Fruit fly (Drosophila melanogaster) whole organism, embryonic: Measurements from ENCODE around the gene CG3036.

Experiments used
- Abd-B ChIP-seq: fragments of 200-800 bp; sonication (Bioruptor generic); optimal IDR thresholded peaks from 2 replicates; lab custom pipeline; 2018; ENCODE audit warnings: missing biosample characterization, mild to moderate bottlenecking, missing genetic modification characterization, moderate library complexity
- Atf6 ChIP-seq: fragments of 200-800 bp; sonication (Bioruptor generic); IDR thresholded peaks from 2 replicates; pipeline ENCODE4 v1.3.6; 2022; ENCODE audit warnings: missing biosample characterization, missing genetic modification characterization
- Awh ChIP-seq: fragments of 200-800 bp; sonication (Bioruptor generic); IDR thresholded peaks from 2 replicates; pipeline ENCODE4, ENCODE4 v1.3.6; 2022; ENCODE audit warnings: missing biosample characterization, missing genetic modification characterization
- CG10209 ChIP-seq: fragments of 200-800 bp; sonication (Bioruptor generic); optimal IDR thresholded peaks from 3 replicates; lab custom pipeline; 2017; ENCODE audit warnings: missing biosample characterization, mild to moderate bottlenecking, missing genetic modification characterization, missing genetic modification reagents
- CG12219 ChIP-seq: fragments of 200-800 bp; sonication (Bioruptor generic); optimal IDR thresholded peaks from 3 replicates; lab custom pipeline; 2018; ENCODE audit warnings: missing biosample characterization, mild to moderate bottlenecking, missing genetic modification characterization
- CG13775 ChIP-seq: fragments of 200-800 bp; sonication (Bioruptor generic); optimal IDR thresholded peaks from 3 replicates; lab custom pipeline; 2017; ENCODE audit warnings: missing biosample characterization, mild to moderate bottlenecking, missing genetic modification characterization
- CG14441 ChIP-seq: fragments of 200-800 bp; sonication (Bioruptor generic); IDR thresholded peaks from 2 replicates; pipeline ENCODE4 v1.3.6; 2022; ENCODE audit warnings: missing biosample characterization, missing genetic modification characterization
- CG14860 ChIP-seq: fragments of 200-800 bp; sonication (Bioruptor generic); IDR thresholded peaks from 3 replicates; pipeline ENCODE4 v1.3.6; 2022; ENCODE audit warnings: missing biosample characterization, missing genetic modification characterization; ENCODE audit not compliant: partially characterized antibody
- CG14965 ChIP-seq: fragments of 200-800 bp; sonication (Bioruptor generic); optimal IDR thresholded peaks from 2 replicates; lab custom pipeline; 2016; ENCODE audit warnings: missing biosample characterization, missing genetic modification characterization, borderline replicate concordance
- CG15479 ChIP-seq: fragments of 200-800 bp; sonication (Bioruptor generic); optimal IDR thresholded peaks from 3 replicates; lab custom pipeline; 2019; ENCODE audit warnings: missing biosample characterization, mild to moderate bottlenecking, missing genetic modification characterization, moderate library complexity
- CG17361 ChIP-seq: fragments of 200-800 bp; sonication (Bioruptor generic); IDR thresholded peaks from 3 replicates; pipeline ENCODE4 v1.3.6; 2022; ENCODE audit warnings: missing biosample characterization, missing genetic modification characterization
- CG30020 ChIP-seq: fragments of 200-800 bp; optimal IDR thresholded peaks from 2 replicates; lab custom pipeline; 2019; ENCODE audit warnings: missing biosample characterization, mild to moderate bottlenecking, missing genetic modification characterization, moderate library complexity
- CG31441 ChIP-seq: fragments of 200-800 bp; sonication (Bioruptor generic); IDR thresholded peaks from 2 replicates; pipeline ENCODE4 v1.3.6; 2022; ENCODE audit warnings: missing biosample characterization, missing genetic modification characterization
- CG34376 ChIP-seq: fragments of 200-800 bp; sonication (Bioruptor generic); optimal IDR thresholded peaks from 2 replicates; lab custom pipeline; 2018; ENCODE audit warnings: missing biosample characterization, mild to moderate bottlenecking, missing genetic modification characterization
- CG4282 ChIP-seq: fragments of 200-800 bp; sonication (Bioruptor generic); optimal IDR thresholded peaks from 2 replicates; lab custom pipeline; 2016; ENCODE audit warnings: missing biosample characterization, missing genetic modification characterization
- CG4328 ChIP-seq: fragments of 200-800 bp; sonication (Bioruptor generic); optimal IDR thresholded peaks from 3 replicates; lab custom pipeline; 2017; ENCODE audit warnings: missing biosample characterization, missing genetic modification reagents, missing genetic modification characterization
- CG4424 ChIP-seq: fragments of 200-800 bp; sonication (Bioruptor generic); optimal IDR thresholded peaks from 3 replicates; lab custom pipeline; 2016; ENCODE audit warnings: missing biosample characterization, missing genetic modification characterization
- CG4707 ChIP-seq: fragments of 200-800 bp; sonication (Bioruptor generic); optimal IDR thresholded peaks from 2 replicates; lab custom pipeline; 2018; ENCODE audit warnings: missing biosample characterization, mild to moderate bottlenecking, missing genetic modification characterization, moderate library complexity
- CG7556 ChIP-seq: fragments of 200-800 bp; sonication (Bioruptor generic); optimal IDR thresholded peaks from 2 replicates; lab custom pipeline; 2017; ENCODE audit warnings: missing biosample characterization, mild to moderate bottlenecking, missing genetic modification characterization
- CG7786 ChIP-seq: fragments of 200-800 bp; sonication (Bioruptor generic); optimal IDR thresholded peaks from 2 replicates; lab custom pipeline; 2016; ENCODE audit warnings: missing biosample characterization, missing genetic modification characterization
- CG7963 ChIP-seq: fragments of 200-800 bp; sonication (Bioruptor generic); IDR thresholded peaks from 3 replicates; pipeline ENCODE4 v1.3.6; 2022; ENCODE audit warnings: missing biosample characterization, missing genetic modification characterization; ENCODE audit not compliant: partially characterized antibody
- GATAe ChIP-seq: fragments of 200-800 bp; sonication (Bioruptor generic); conservative IDR thresholded peaks from 2 replicates; pipeline ENCODE4 v1.3.6; 2022; ENCODE audit warnings: missing biosample characterization, missing genetic modification characterization
- H15 ChIP-seq: fragments of 200-800 bp; sonication (Bioruptor generic); IDR thresholded peaks from 3 replicates; pipeline ENCODE4 v1.3.6; 2022; ENCODE audit warnings: missing biosample characterization, missing genetic modification characterization
- MBD-R2 ChIP-seq: fragments of 200-800 bp; sonication (Bioruptor generic); IDR thresholded peaks from 2 replicates; pipeline ENCODE4 v1.3.6; 2022; ENCODE audit warnings: missing biosample characterization, missing genetic modification characterization
- PHDP ChIP-seq: fragments of 200-800 bp; sonication (Bioruptor generic); optimal IDR thresholded peaks from 3 replicates; lab custom pipeline; 2018; ENCODE audit warnings: missing biosample characterization, mild to moderate bottlenecking, missing genetic modification characterization, moderate library complexity
- Pdp1 ChIP-seq, 2 experiments: fragments of 200-800 bp; sonication (Bioruptor generic); optimal IDR thresholded peaks; 3 replicates each; lab custom pipeline; 2016; ENCODE audit warnings: missing biosample characterization in 2 of 2, missing genetic modification characterization in 2 of 2, mild to moderate bottlenecking in 1 of 2, moderate library complexity in 1 of 2
- Rx ChIP-seq: fragments of 200-800 bp; sonication (Bioruptor generic); IDR thresholded peaks from 2 replicates; pipeline ENCODE4 v1.3.6; 2022; ENCODE audit warnings: missing biosample characterization, missing genetic modification characterization
- bsh ChIP-seq, 2 experiments: fragments of 200-800 bp; sonication (Bioruptor generic); optimal IDR thresholded peaks; 2 replicates each; lab custom pipeline; 2017 to 2018; ENCODE audit warnings: mild to moderate bottlenecking in 2 of 2, missing biosample characterization in 2 of 2, missing genetic modification characterization in 2 of 2, moderate library complexity in 1 of 2
- corto ChIP-seq: fragments of 200-800 bp; sonication (Bioruptor generic); optimal IDR thresholded peaks from 2 replicates; lab custom pipeline; 2016; ENCODE audit warnings: missing biosample characterization, mild to moderate bottlenecking, missing genetic modification characterization, moderate library complexity
- emc ChIP-seq: fragments of 200-800 bp; sonication (Bioruptor generic); optimal IDR thresholded peaks from 2 replicates; lab custom pipeline; 2016; ENCODE audit warnings: missing biosample characterization, missing genetic modification characterization
- fd96Cb ChIP-seq: fragments of 200-800 bp; sonication (Bioruptor generic); optimal IDR thresholded peaks from 2 replicates; lab custom pipeline; 2018; ENCODE audit warnings: missing biosample characterization, mild to moderate bottlenecking, missing genetic modification characterization, moderate library complexity
- ftz-f1 ChIP-seq: fragments of 200-800 bp; sonication (Bioruptor generic); optimal IDR thresholded peaks from 2 replicates; lab custom pipeline; 2016; ENCODE audit warnings: missing biosample characterization, missing genetic modification characterization
- hb ChIP-seq: fragments of 200-800 bp; sonication (Bioruptor generic); IDR thresholded peaks from 3 replicates; pipeline ENCODE4 v1.3.6; 2022; ENCODE audit warnings: missing biosample characterization, missing genetic modification characterization; ENCODE audit not compliant: partially characterized antibody
- inv ChIP-seq: fragments of 200-800 bp; sonication (Bioruptor generic); IDR thresholded peaks from 2 replicates; pipeline ENCODE4 v1.3.6; 2022; ENCODE audit warnings: missing biosample characterization, missing genetic modification characterization; ENCODE audit not compliant: partially characterized antibody
- jumu ChIP-seq: fragments of 200-800 bp; sonication (Bioruptor generic); optimal IDR thresholded peaks from 3 replicates; lab custom pipeline; 2016; ENCODE audit warnings: missing biosample characterization, missing genetic modification characterization
- nau ChIP-seq: fragments of 200-800 bp; sonication (Bioruptor generic); optimal IDR thresholded peaks from 3 replicates; lab custom pipeline; 2017; ENCODE audit warnings: missing biosample characterization, mild to moderate bottlenecking, missing genetic modification characterization, missing genetic modification reagents
- prd ChIP-seq, 3 experiments: fragments of >200 bp in 2 of 3; fragments of 200-800 bp in 1 of 3; sonication (Bioruptor generic) in 1 of 3; optimal IDR thresholded peaks in 2 of 3; IDR thresholded peaks in 1 of 3; 2 replicates in 2 of 3; 3 replicates in 1 of 3; pipeline versions ENCODE4 v1.3.6 to Lab custom; 2017 to 2022; ENCODE audit warnings: missing biosample characterization in 1 of 3, missing genetic modification characterization in 1 of 3
- rib ChIP-seq: fragments of 200-800 bp; sonication (Bioruptor generic); IDR thresholded peaks from 2 replicates; pipeline ENCODE4 v1.3.6; 2022; ENCODE audit warnings: missing biosample characterization, missing genetic modification characterization
- sisA ChIP-seq: fragments of 200-800 bp; sonication (Bioruptor generic); IDR thresholded peaks from 2 replicates; pipeline ENCODE4 v1.3.6; 2022; ENCODE audit warnings: missing biosample characterization, missing genetic modification characterization
- sna ChIP-seq: fragments of 200-800 bp; sonication (Bioruptor generic); IDR thresholded peaks from 2 replicates; pipeline ENCODE4 v1.3.6; 2022; ENCODE audit warnings: missing biosample characterization, missing genetic modification characterization; ENCODE audit not compliant: partially characterized antibody
- so ChIP-seq: fragments of 200-800 bp; sonication (Bioruptor generic); IDR thresholded peaks from 3 replicates; pipeline ENCODE4 v1.3.6; 2022; ENCODE audit warnings: missing biosample characterization, missing genetic modification characterization
- sob ChIP-seq: fragments of 200-800 bp; sonication (Bioruptor generic); IDR thresholded peaks from 2 replicates; pipeline ENCODE4 v1.3.6; 2022; ENCODE audit warnings: missing biosample characterization, missing genetic modification characterization
- tin ChIP-seq: fragments of 200-800 bp; sonication (Bioruptor generic); optimal IDR thresholded peaks from 3 replicates; lab custom pipeline; 2016; ENCODE audit warnings: missing biosample characterization, missing genetic modification characterization
- tna ChIP-seq: fragments of 200-800 bp; sonication (Bioruptor generic); IDR thresholded peaks from 2 replicates; pipeline ENCODE4 v1.3.6; 2022; ENCODE audit warnings: missing biosample characterization, missing genetic modification characterization; ENCODE audit not compliant: partially characterized antibody
- trh ChIP-seq: fragments of 200-800 bp; sonication (Bioruptor generic); optimal IDR thresholded peaks from 2 replicates; lab custom pipeline; 2016; ENCODE audit warnings: missing biosample characterization, missing genetic modification characterization
- zen ChIP-seq: fragments of 200-800 bp; sonication (Bioruptor generic); optimal IDR thresholded peaks from 3 replicates; lab custom pipeline; 2018; ENCODE audit warnings: missing biosample characterization, mild to moderate bottlenecking, missing genetic modification characterization, moderate library complexity
- zf30C ChIP-seq: fragments of 200-800 bp; sonication (Bioruptor generic); optimal IDR thresholded peaks from 3 replicates; lab custom pipeline; 2018; ENCODE audit warnings: missing biosample characterization, mild to moderate bottlenecking, missing genetic modification characterization

The CG3036 gene

DNA sequence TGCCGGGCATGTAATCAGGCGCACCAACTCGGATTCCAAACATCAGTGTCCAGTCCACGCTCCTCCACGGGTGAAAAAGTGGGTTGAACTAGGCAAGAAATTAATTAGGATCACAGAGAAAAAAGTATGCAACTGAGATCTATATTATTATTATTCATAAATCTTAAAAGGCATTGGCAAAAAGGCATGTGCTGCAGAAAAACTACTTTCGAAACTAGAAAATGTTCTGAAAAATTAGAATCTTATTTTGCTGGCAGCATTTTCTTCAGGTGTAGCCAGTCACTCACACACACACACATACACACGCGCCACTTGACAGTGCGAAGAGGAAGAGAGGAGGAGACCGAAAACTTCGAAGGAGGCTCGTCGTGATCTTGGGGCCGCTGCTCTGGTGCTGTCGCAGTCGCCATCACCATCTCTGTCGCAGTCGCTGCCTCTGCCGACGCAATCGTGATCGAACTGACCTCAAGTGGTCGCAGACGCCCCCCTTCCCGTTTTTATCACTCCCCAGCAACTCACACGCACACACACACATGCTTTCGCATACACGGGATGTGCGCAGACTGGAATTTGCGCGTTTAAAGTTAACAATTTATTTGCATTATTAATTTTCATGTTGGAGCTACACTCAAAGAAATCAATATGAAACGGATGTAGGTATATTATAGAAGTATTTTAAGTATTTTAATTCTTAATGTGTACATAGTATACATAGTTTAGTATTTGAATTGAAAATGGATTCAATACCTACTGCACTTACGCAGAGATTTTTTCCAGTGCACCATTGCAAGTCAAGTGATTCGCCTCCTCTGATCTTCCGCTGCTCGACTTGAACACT is 4.3 kb upstream of the CG3036 start (continued):
- 0 out of 2 replicates have a peak, but pooled peaks have one; percentile 13 for TF ChIP-seq Atf6 (GFP tag; lab: Robert Waterston, UW)
- TF ChIP-seq inv (GFP tag; lab: Robert Waterston, UW), result no peak
- TF ChIP-seq rib (GFP tag; lab: Robert Waterston, UW), result no peak; the same call in 1 of the 2 replicates
- TF ChIP-seq CG17361 (GFP tag; lab: Robert Waterston, UW), result peak; percentile 57; the same call in 1 of the 3 replicates
- TF ChIP-seq CG7786, result no peak
- peak; percentile 77 for TF ChIP-seq CG14441 (GFP tag; lab: Robert Waterston, UW)
- peak; percentile 65 for TF ChIP-seq zf30C (GFP tag; lab: Kevin White, UChicago)
- no peak for TF ChIP-seq CG14860 (GFP tag; lab: Robert Waterston, UW)
- no peak for TF ChIP-seq prd (optimal IDR thresholded peaks at IDR 0.05; lab: Kevin White, UChicago)
- peak; percentile 77 for TF ChIP-seq prd (GFP tag; IDR thresholded peaks at IDR 0.05; lab: Robert Waterston, UW)
- no peak for TF ChIP-seq emc (GFP tag; lab: Kevin White, UChicago)
- TF ChIP-seq CG13775 (GFP tag; lab: Kevin White, UChicago), result peak; percentile 37
- no peak for TF ChIP-seq CG14965 (GFP tag; lab: Kevin White, UChicago)
- no peak for TF ChIP-seq hb (GFP tag; lab: Robert Waterston, UW)
- TF ChIP-seq nau (GFP tag; lab: Kevin White, UChicago), result no peak
- TF ChIP-seq CG12219 (GFP tag; lab: Kevin White, UChicago), result no peak
- peak; percentile 36 for TF ChIP-seq CG10209 (GFP tag; lab: Kevin White, UChicago)
- no peak for TF ChIP-seq tna (GFP tag; lab: Robert Waterston, UW)
- peak; percentile 42 for TF ChIP-seq Abd-B (GFP tag; lab: Kevin White, UChicago)
- 0 out of 2 replicates have a peak, but pooled peaks have one; percentile 9 for TF ChIP-seq MBD-R2 (GFP tag; lab: Robert Waterston, UW)
- peak; percentile 39 for TF ChIP-seq CG7556 (GFP tag; lab: Kevin White, UChicago)
- TF ChIP-seq CG4328 (GFP tag; lab: Kevin White, UChicago), result no peak
- TF ChIP-seq fd96Cb (tag; lab: Kevin White, UChicago), result peak; percentile 45
- TF ChIP-seq CG30020 (tag; lab: Kevin White, UChicago), result no peak
- peak; percentile 63 for TF ChIP-seq sisA
- peak; percentile 28; the same call in 1 of the 2 replicates for TF ChIP-seq GATAe (GFP tag; lab: Robert Waterston, UW)
- TF ChIP-seq ftz-f1 (GFP tag; lab: Kevin White, UChicago), result peak; percentile 17
- TF ChIP-seq Rx (GFP tag; lab: Robert Waterston, UW), result peak; percentile 51; the same call in 1 of the 2 replicates
- peak; percentile 67 for TF ChIP-seq PHDP (tag; lab: Kevin White, UChicago)
- TF ChIP-seq CG31441, result peak; percentile 52
- TF ChIP-seq bsh (GFP tag; optimal IDR thresholded peaks at IDR 0.05; lab: Kevin White, UChicago), result peak; percentile 75 to 81
- no peak for TF ChIP-seq CG4282 (GFP tag; lab: Kevin White, UChicago)
- peak; percentile 38 for TF ChIP-seq trh
- peak; percentile 38 for TF ChIP-seq tin (GFP tag; lab: Kevin White, UChicago)
- peak; percentile 74; the same call in 2 of the 3 replicates for TF ChIP-seq H15
- peak; percentile 57; the same call in 1 of the 3 replicates for TF ChIP-seq so (GFP tag; lab: Robert Waterston, UW)
- TF ChIP-seq jumu (GFP tag; lab: Kevin White, UChicago), result no peak
- TF ChIP-seq CG7963, result no peak
- TF ChIP-seq corto, result peak; percentile 87
- TF ChIP-seq CG15479 (GFP tag; lab: Kevin White, UChicago), result peak; percentile 19
- no peak for TF ChIP-seq CG34376 (GFP tag; lab: Kevin White, UChicago)
- peak; percentile 45 for TF ChIP-seq CG4424 (GFP tag; lab: Kevin White, UChicago)
- TF ChIP-seq sna (GFP tag; lab: Robert Waterston, UW), result no peak
- peak; percentile 68 for TF ChIP-seq sob (GFP tag; lab: Robert Waterston, UW)
- TF ChIP-seq Pdp1 (GFP tag; optimal IDR thresholded peaks at IDR 0.05; lab: Kevin White, UChicago), result peak; percentile 0 to 23
- TF ChIP-seq zen (tag; lab: Kevin White, UChicago), result peak; percentile 31
- no peak for TF ChIP-seq CG4707
- peak; percentile 63 for TF ChIP-seq Awh (GFP tag; lab: Robert Waterston, UW)
